Worm (Caenorhabditis elegans) whole organism, L2 larva: ENCODE measurements around the gene gur-3.

ENCODE experiments used
- elt-3 ChIP-seq: sonication (generic microtip); optimal IDR thresholded peaks from 2 replicates; lab custom pipeline; 2017; ENCODE audit warnings: missing biosample characterization, missing genetic modification characterization
- unc-55 ChIP-seq: fragments of 150-350 bp; sonication (generic microtip); optimal IDR thresholded peaks from 3 replicates; lab custom pipeline; 2014; ENCODE audit warnings: missing biosample characterization, missing genetic modification reagents, missing genetic modification characterization

DNA sequence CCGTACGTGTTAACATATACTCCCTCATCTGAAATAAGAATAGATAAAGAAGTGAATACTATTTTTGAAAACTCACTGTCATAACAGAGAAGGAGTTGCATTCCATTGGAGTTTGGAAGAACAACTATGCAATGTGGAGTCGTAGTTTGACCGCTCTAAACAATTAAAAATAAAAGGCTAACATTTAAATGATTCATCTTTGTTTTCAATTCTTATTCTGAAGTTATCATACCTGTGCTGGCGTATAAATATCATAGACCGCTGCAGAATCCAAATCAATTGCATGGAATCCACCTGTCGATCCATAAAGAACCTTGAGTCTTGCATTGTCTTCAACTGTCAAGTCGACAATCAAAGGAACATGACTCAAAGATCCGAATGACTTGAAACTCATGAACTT is 16.6 kb upstream of the gur-3 start:
- TF ChIP-seq elt-3 (no peak), unc-55 (GFP tag; lab: Kevin White, UChicago) (no peak)
